Worm (Caenorhabditis elegans) whole organism, mixed stage, embryonic: ENCODE measurements around the gene nep-17.

Source experiments
- blmp-1 ChIP-seq: fragments of 150-350 bp; optimal IDR thresholded peaks from 2 replicates; lab custom pipeline; 2014; ENCODE audit warnings: missing biosample characterization, missing genetic modification characterization
- ces-1 ChIP-seq: fragments of 150-350 bp; optimal IDR thresholded peaks from 2 replicates; lab custom pipeline; 2014; ENCODE audit warnings: missing biosample characterization, missing genetic modification reagents, missing genetic modification characterization
- drap-1 ChIP-seq: fragments of 200-800 bp; sonication (Bioruptor generic); optimal IDR thresholded peaks from 3 replicates; lab custom pipeline; 2018; ENCODE audit warnings: mild to moderate bottlenecking, missing genetic modification characterization, missing compliant biosample characterization
- lin-13 ChIP-seq: fragments of 150-350 bp; optimal IDR thresholded peaks from 2 replicates; lab custom pipeline; 2014; ENCODE audit warnings: missing biosample characterization, missing genetic modification characterization
- nhr-237 ChIP-seq: fragments of 150-350 bp; optimal IDR thresholded peaks from 2 replicates; lab custom pipeline; 2014; ENCODE audit warnings: missing biosample characterization, missing genetic modification characterization
- unc-62 ChIP-seq: fragments of 150-350 bp; optimal IDR thresholded peaks from 2 replicates; lab custom pipeline; 2014; ENCODE audit warnings: missing biosample characterization, missing genetic modification reagents, missing genetic modification characterization

DNA sequence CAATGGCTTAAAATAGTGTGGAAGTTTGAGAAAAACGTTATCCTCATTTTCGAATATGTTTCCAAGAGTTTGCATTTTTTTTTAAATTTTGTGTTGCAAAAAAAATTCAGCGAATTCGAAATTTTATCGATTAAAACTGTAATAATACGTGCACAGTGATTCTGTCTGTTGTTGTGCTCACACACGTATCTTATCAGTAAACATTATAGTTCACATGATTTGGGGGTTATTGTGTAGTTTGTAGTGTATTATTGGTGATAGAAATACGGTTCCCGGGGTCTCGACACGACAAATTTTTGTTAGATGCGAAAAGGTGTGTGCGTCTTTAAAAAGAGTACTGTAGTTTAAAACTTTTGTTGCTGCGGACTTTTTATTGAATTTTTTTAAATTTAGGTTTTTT is 11.9 kb upstream of the nep-17 start, which contains the start of gene drr-1:
- TF ChIP-seq nhr-237 (tag; lab: Kevin White, UChicago) (no peak), blmp-1 (tag; lab: Kevin White, UChicago) (no peak), ces-1 (GFP tag; lab: Kevin White, UChicago) (no peak), lin-13 (no peak), drap-1 (GFP tag; lab: Kevin White, UChicago) (no peak), unc-62 (no peak)
